Fruit fly (Drosophila melanogaster): ENCODE results near the gene Fer3HCH.

DNA sequence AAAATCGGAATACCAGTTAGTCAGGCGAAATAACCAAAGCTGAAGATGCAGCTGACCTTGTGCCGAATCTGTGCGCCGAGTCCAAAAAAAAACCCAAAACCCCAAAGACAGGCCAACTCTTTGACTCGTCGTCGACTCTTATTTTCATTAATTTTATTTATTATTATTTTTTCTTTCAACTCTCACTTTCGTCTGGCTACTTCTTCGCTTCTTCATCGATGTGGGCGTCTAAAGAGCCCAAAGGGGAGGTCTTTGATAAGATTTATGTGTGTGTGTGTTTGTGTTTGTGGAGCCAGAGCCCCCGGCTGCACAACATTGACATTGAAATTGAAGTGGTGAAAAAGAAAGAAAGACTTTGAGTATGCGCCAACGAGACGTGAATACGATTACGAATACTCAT lies 37.9 kb upstream of the Fer3HCH start:
- TF ChIP-seq CG8478 (optimal IDR thresholded peaks at IDR 0.05) (no peak), CTCF (optimal IDR thresholded peaks at IDR 0.05) (no peak)
